In the genomic region with DNA sequence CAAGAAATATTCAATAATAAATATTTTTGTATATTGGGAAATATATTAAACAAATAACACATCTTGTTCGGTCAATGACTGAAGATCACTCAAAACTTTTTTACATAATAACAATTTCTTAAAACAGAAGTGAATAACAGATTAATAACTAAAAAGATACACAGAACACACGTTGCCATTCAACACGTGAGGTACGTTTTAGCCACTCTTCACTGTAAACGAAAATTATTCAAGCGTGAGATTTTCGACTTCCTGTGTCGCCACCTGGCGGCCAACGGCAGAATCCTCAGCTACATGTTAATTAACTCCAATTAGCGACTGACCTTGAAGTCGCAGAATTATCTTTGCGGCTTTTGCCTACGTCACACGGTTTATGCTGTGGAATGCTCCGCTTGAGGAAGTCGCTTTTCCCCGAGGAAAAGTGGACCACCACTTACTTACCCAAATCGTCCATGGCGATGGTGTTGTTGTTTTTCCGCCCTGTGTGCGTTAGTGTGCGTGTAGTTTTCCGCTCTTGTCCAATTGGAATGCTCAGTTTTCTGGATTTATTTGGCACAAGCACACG, we compare ENCODE assay signal across 1 fruit fly cellular context.
TF ChIP-seq lines count a peak whose summit lies in the region.

No protein-coding gene starts in this region.

TF ChIP-seq in whole organism, embryonic, 481 proteins besides CTCF, POLR2A, EP300 and RAD21 (continued from another document and continues in another):
- TF ChIP-seq CG16813 (GFP tag; IDR thresholded peaks at IDR 0.05; lab: Robert Waterston, UW; ENCODE audit: partially characterized antibody) (no peak), chn (GFP tag; optimal IDR thresholded peaks at IDR 0.05; lab: Kevin White, UChicago) (peak; percentile 37), zf30C (GFP tag; optimal IDR thresholded peaks at IDR 0.05; lab: Kevin White, UChicago) (no peak), CG17328 (GFP tag; IDR thresholded peaks at IDR 0.05; lab: Robert Waterston, UW) (peak; percentile 79), gfzf (GFP tag; optimal IDR thresholded peaks at IDR 0.05; lab: Kevin White, UChicago) (no peak), CG12391 (tag; optimal IDR thresholded peaks at IDR 0.05; lab: Kevin White, UChicago) (peak; percentile 74), CkIIα-i1 (GFP tag; IDR thresholded peaks at IDR 0.05; lab: Robert Waterston, UW) (no peak), H15 (GFP tag; IDR thresholded peaks at IDR 0.05; lab: Robert Waterston, UW) (peak; percentile 38; the same call in 1 of the 3 replicates), btn (GFP tag; optimal IDR thresholded peaks at IDR 0.05; lab: Kevin White, UChicago) (peak; percentile 3), dpn (GFP tag; optimal IDR thresholded peaks at IDR 0.05; lab: Kevin White, UChicago) (peak; percentile 58 to 64), jigr1 (GFP tag; IDR thresholded peaks at IDR 0.05; lab: Robert Waterston, UW) (no peak), unc-4 (GFP tag; IDR thresholded peaks at IDR 0.05; lab: Robert Waterston, UW; ENCODE audit: partially characterized antibody) (no peak), NK7.1 (GFP tag; optimal IDR thresholded peaks at IDR 0.05; lab: Kevin White, UChicago) (no peak), CG5180 (GFP tag; optimal IDR thresholded peaks at IDR 0.05; lab: Kevin White, UChicago) (peak; percentile 44), crc (GFP tag; optimal IDR thresholded peaks at IDR 0.05; lab: Kevin White, UChicago) (peak; percentile 19), CG17912 (GFP tag; optimal IDR thresholded peaks at IDR 0.05; lab: Kevin White, UChicago) (peak; percentile 73), wor (GFP tag; IDR thresholded peaks at IDR 0.05; lab: Robert Waterston, UW) (no peak), corto (GFP tag; optimal IDR thresholded peaks at IDR 0.05; lab: Kevin White, UChicago) (peak; percentile 11), CG4854 (GFP tag; optimal IDR thresholded peaks at IDR 0.05; lab: Kevin White, UChicago) (peak; percentile 45), CG2120 (GFP tag; optimal IDR thresholded peaks at IDR 0.05; lab: Kevin White, UChicago) (peak; percentile 69), CG3847 (GFP tag; IDR thresholded peaks at IDR 0.05; lab: Robert Waterston, UW) (peak; percentile 43), CG13424 (tag; optimal IDR thresholded peaks at IDR 0.05; lab: Kevin White, UChicago) (peak; percentile 74), grau (tag; optimal IDR thresholded peaks at IDR 0.05; lab: Kevin White, UChicago) (peak; percentile 97), CG8765 (GFP tag; IDR thresholded peaks at IDR 0.05; lab: Robert Waterston, UW) (peak; percentile 20; the same call in 1 of the 2 replicates), CG10565 (GFP tag; optimal IDR thresholded peaks at IDR 0.05; lab: Kevin White, UChicago) (peak; percentile 20), ATbp (GFP tag; optimal IDR thresholded peaks at IDR 0.05; lab: Kevin White, UChicago) (peak; percentile 60), Bgb (GFP tag; IDR thresholded peaks at IDR 0.05; lab: Robert Waterston, UW; ENCODE audit: partially characterized antibody) (peak; percentile 6; the same call in 1 of the 2 replicates), Camta (GFP tag; optimal IDR thresholded peaks at IDR 0.05; lab: Kevin White, UChicago) (peak; percentile 52), CG16779 (GFP tag; IDR thresholded peaks at IDR 0.05; lab: Robert Waterston, UW) (no peak), tgo (GFP tag; IDR thresholded peaks at IDR 0.05; lab: Robert Waterston, UW) (peak; percentile 69), Trl (optimal IDR thresholded peaks at IDR 0.05; lab: Kevin White, UChicago) (no peak), Trl (GFP tag; optimal IDR thresholded peaks at IDR 0.05; lab: Kevin White, UChicago) (peak; percentile 52), hb (GFP tag; IDR thresholded peaks at IDR 0.05; lab: Robert Waterston, UW; ENCODE audit: partially characterized antibody) (no peak), Dp (GFP tag; optimal IDR thresholded peaks at IDR 0.05; lab: Kevin White, UChicago) (no peak), CG10366 (GFP tag; IDR thresholded peaks at IDR 0.05; lab: Robert Waterston, UW) (peak; percentile 53), CG3407 (GFP tag; optimal IDR thresholded peaks at IDR 0.05; lab: Kevin White, UChicago) (peak; percentile 30), CoRest (tag; optimal IDR thresholded peaks at IDR 0.05; lab: Kevin White, UChicago) (peak; percentile 76), Kr (GFP tag; optimal IDR thresholded peaks at IDR 0.05; lab: Kevin White, UChicago) (no peak), otp (GFP tag; IDR thresholded peaks at IDR 0.05; lab: Robert Waterston, UW) (peak; percentile 94), sima (GFP tag; optimal IDR thresholded peaks at IDR 0.05; lab: Kevin White, UChicago) (no peak), lov (optimal IDR thresholded peaks at IDR 0.05; lab: Kevin White, UChicago) (no peak), lov (GFP tag; IDR thresholded peaks at IDR 0.05; lab: Robert Waterston, UW) (peak; percentile 72; the same call in 2 of the 3 replicates), caup (GFP tag; optimal IDR thresholded peaks at IDR 0.05; lab: Kevin White, UChicago; ENCODE audit: severe bottlenecking) (peak; percentile 50), fd64A (GFP tag; optimal IDR thresholded peaks at IDR 0.05; lab: Kevin White, UChicago) (no peak), Lim3 (GFP tag; IDR thresholded peaks at IDR 0.05; lab: Robert Waterston, UW) (0 out of 2 replicates have a peak, but pooled peaks have one; percentile 8), wek (GFP tag; optimal IDR thresholded peaks at IDR 0.05; lab: Kevin White, UChicago) (no peak), CG14860 (GFP tag; IDR thresholded peaks at IDR 0.05; lab: Robert Waterston, UW; ENCODE audit: partially characterized antibody) (no peak), CG7372 (GFP tag; IDR thresholded peaks at IDR 0.05; lab: Robert Waterston, UW) (peak; percentile 30; the same call in 1 of the 2 replicates), hbn (GFP tag; IDR thresholded peaks at IDR 0.05; lab: Robert Waterston, UW; ENCODE audit: partially characterized antibody) (no peak), jumu (GFP tag; optimal IDR thresholded peaks at IDR 0.05; lab: Kevin White, UChicago) (peak; percentile 13), CG14050 (GFP tag; IDR thresholded peaks at IDR 0.05; lab: Robert Waterston, UW) (peak; percentile 62; the same call in 2 of the 3 replicates), dimm (GFP tag; IDR thresholded peaks at IDR 0.05; lab: Robert Waterston, UW) (no peak), Scr (GFP tag; IDR thresholded peaks at IDR 0.05; lab: Robert Waterston, UW; ENCODE audit: partially characterized antibody) (no peak), Optix (GFP tag; IDR thresholded peaks at IDR 0.05; lab: Robert Waterston, UW) (0 out of 3 replicates have a peak, but pooled peaks have one; percentile 7), CG5245 (GFP tag; optimal IDR thresholded peaks at IDR 0.05; lab: Kevin White, UChicago) (peak; percentile 55), Spps (tag; optimal IDR thresholded peaks at IDR 0.05; lab: Kevin White, UChicago) (no peak), luna (GFP tag; optimal IDR thresholded peaks at IDR 0.05; lab: Kevin White, UChicago) (no peak), seq (GFP tag; IDR thresholded peaks at IDR 0.05; lab: Robert Waterston, UW) (peak; percentile 62; the same call in 1 of the 2 replicates), CG8478 (optimal IDR thresholded peaks at IDR 0.05; lab: Kevin White, UChicago) (no peak), CG11398 (GFP tag; optimal IDR thresholded peaks at IDR 0.05; lab: Kevin White, UChicago) (no peak), D19B (GFP tag; optimal IDR thresholded peaks at IDR 0.05; lab: Kevin White, UChicago) (peak; percentile 38), CG4707 (GFP tag; optimal IDR thresholded peaks at IDR 0.05; lab: Kevin White, UChicago) (peak; percentile 2), cwo (GFP tag; optimal IDR thresholded peaks at IDR 0.05; lab: Kevin White, UChicago) (peak; percentile 72), ase (GFP tag; IDR thresholded peaks at IDR 0.05; lab: Robert Waterston, UW) (peak; percentile 75; the same call in 2 of the 3 replicates), CG1233 (GFP tag; optimal IDR thresholded peaks at IDR 0.05; lab: Kevin White, UChicago) (peak; percentile 53), Sox100B (GFP tag; optimal IDR thresholded peaks at IDR 0.05; lab: Kevin White, UChicago) (peak; percentile 55), trh (GFP tag; optimal IDR thresholded peaks at IDR 0.05; lab: Kevin White, UChicago) (peak; percentile 13), CG17359 (tag; optimal IDR thresholded peaks at IDR 0.05; lab: Kevin White, UChicago) (peak; percentile 69), cas (GFP tag; IDR thresholded peaks at IDR 0.05; lab: Robert Waterston, UW) (no peak), CG12155 (GFP tag; optimal IDR thresholded peaks at IDR 0.05; lab: Kevin White, UChicago) (peak; percentile 44), ash1 (GFP tag; optimal IDR thresholded peaks at IDR 0.05; lab: Kevin White, UChicago) (no peak), twi (tag; optimal IDR thresholded peaks at IDR 0.05; lab: Kevin White, UChicago) (peak; percentile 45), Oaz (GFP tag; IDR thresholded peaks at IDR 0.05; lab: Robert Waterston, UW) (peak; percentile 23; the same call in 1 of the 2 replicates), Sry-δ (GFP tag; optimal IDR thresholded peaks at IDR 0.05; lab: Kevin White, UChicago) (no peak), Side (GFP tag; optimal IDR thresholded peaks at IDR 0.05; lab: Kevin White, UChicago) (peak; percentile 55), Doc2 (GFP tag; IDR thresholded peaks at IDR 0.05; lab: Robert Waterston, UW) (no peak), mirr (GFP tag; optimal IDR thresholded peaks at IDR 0.05; lab: Kevin White, UChicago) (peak; percentile 70), CG18262 (tag; optimal IDR thresholded peaks at IDR 0.05; lab: Kevin White, UChicago) (peak; percentile 80), Opbp (GFP tag; IDR thresholded peaks at IDR 0.05; lab: Robert Waterston, UW; ENCODE audit: partially characterized antibody) (no peak), tll (GFP tag; optimal IDR thresholded peaks at IDR 0.05; lab: Kevin White, UChicago) (peak; percentile 19 to 91), dmrt99B (tag; optimal IDR thresholded peaks at IDR 0.05; lab: Kevin White, UChicago) (peak; percentile 78), sob (GFP tag; IDR thresholded peaks at IDR 0.05; lab: Robert Waterston, UW) (peak; percentile 65), Atf3 (GFP tag; optimal IDR thresholded peaks at IDR 0.05; lab: Kevin White, UChicago) (peak; percentile 25), H2.0 (GFP tag; IDR thresholded peaks at IDR 0.05; lab: Robert Waterston, UW) (peak; percentile 71), ssp (GFP tag; IDR thresholded peaks at IDR 0.05; lab: Robert Waterston, UW) (peak; percentile 27; the same call in 1 of the 2 replicates), CG7556 (GFP tag; optimal IDR thresholded peaks at IDR 0.05; lab: Kevin White, UChicago) (peak; percentile 66), CG16815 (GFP tag; optimal IDR thresholded peaks at IDR 0.05; lab: Kevin White, UChicago) (peak; percentile 53), Hr78 (GFP tag; optimal IDR thresholded peaks at IDR 0.05; lab: Kevin White, UChicago) (peak in 1 of 2 experiments; percentile 66), ttk (GFP tag; IDR thresholded peaks at IDR 0.05; lab: Robert Waterston, UW) (peak; percentile 38; the same call in 1 of the 2 replicates), nerfin-2 (GFP tag; IDR thresholded peaks at IDR 0.05; lab: Robert Waterston, UW; ENCODE audit: partially characterized antibody) (no peak), pfk (GFP tag; optimal IDR thresholded peaks at IDR 0.05; lab: Kevin White, UChicago) (no peak), CG11695 (GFP tag; IDR thresholded peaks at IDR 0.05; lab: Robert Waterston, UW) (peak; percentile 54; the same call in 1 of the 3 replicates), CG8290 (GFP tag; optimal IDR thresholded peaks at IDR 0.05; lab: Kevin White, UChicago) (peak; percentile 63), CG8290 (tag; optimal IDR thresholded peaks at IDR 0.05; lab: Kevin White, UChicago) (peak in 1 of 2 experiments; percentile 66), HLH3B (GFP tag; IDR thresholded peaks at IDR 0.05; lab: Robert Waterston, UW) (peak; percentile 70), knrl (GFP tag; IDR thresholded peaks at IDR 0.05; lab: Robert Waterston, UW; ENCODE audit: partially characterized antibody) (no peak), CG9932 (GFP tag; IDR thresholded peaks at IDR 0.05; lab: Robert Waterston, UW) (peak; percentile 67), CG17568 (GFP tag; optimal IDR thresholded peaks at IDR 0.05; lab: Kevin White, UChicago) (peak; percentile 59), vnd (GFP tag; IDR thresholded peaks at IDR 0.05; lab: Robert Waterston, UW; ENCODE audit: partially characterized antibody) (no peak), CG17186 (GFP tag; optimal IDR thresholded peaks at IDR 0.05; lab: Kevin White, UChicago) (no peak), Dfd (GFP tag; optimal IDR thresholded peaks at IDR 0.05; lab: Kevin White, UChicago) (no peak), ems (GFP tag; optimal IDR thresholded peaks at IDR 0.05; lab: Kevin White, UChicago) (no peak), CG10979 (tag; optimal IDR thresholded peaks at IDR 0.05; lab: Kevin White, UChicago) (peak; percentile 75), CG2889 (GFP tag; IDR thresholded peaks at IDR 0.05; lab: Robert Waterston, UW) (no peak), HHEX (GFP tag; optimal IDR thresholded peaks at IDR 0.05; lab: Kevin White, UChicago) (peak; percentile 76), CG15601 (tag; optimal IDR thresholded peaks at IDR 0.05; lab: Kevin White, UChicago) (peak; percentile 18), Usf (GFP tag; optimal IDR thresholded peaks at IDR 0.05; lab: Kevin White, UChicago) (peak; percentile 39), Fer2 (tag; optimal IDR thresholded peaks at IDR 0.05; lab: Kevin White, UChicago) (peak; percentile 32), Abd-B (GFP tag; optimal IDR thresholded peaks at IDR 0.05; lab: Kevin White, UChicago) (peak; percentile 39), Jarid2 (GFP tag; optimal IDR thresholded peaks at IDR 0.05; lab: Kevin White, UChicago) (peak; percentile 22), yki (optimal IDR thresholded peaks at IDR 0.05; lab: Kevin White, UChicago) (no peak), insv (GFP tag; optimal IDR thresholded peaks at IDR 0.05; lab: Kevin White, UChicago) (peak; percentile 87 to 93), Gug (GFP tag; IDR thresholded peaks at IDR 0.05; lab: Robert Waterston, UW) (peak; percentile 76), CG12219 (GFP tag; optimal IDR thresholded peaks at IDR 0.05; lab: Kevin White, UChicago) (peak; percentile 47), CG10209 (GFP tag; optimal IDR thresholded peaks at IDR 0.05; lab: Kevin White, UChicago) (peak; percentile 57), CG13894 (tag; optimal IDR thresholded peaks at IDR 0.05; lab: Kevin White, UChicago) (peak; percentile 38), run (tag; optimal IDR thresholded peaks at IDR 0.05; lab: Kevin White, UChicago) (peak; percentile 6), ato (GFP tag; IDR thresholded peaks at IDR 0.05; lab: Robert Waterston, UW; ENCODE audit: partially characterized antibody) (no peak), CG9215 (GFP tag; IDR thresholded peaks at IDR 0.05; lab: Robert Waterston, UW) (peak; percentile 54; the same call in 1 of the 2 replicates), Hmx (GFP tag; optimal IDR thresholded peaks at IDR 0.05; lab: Kevin White, UChicago) (peak; percentile 29), kni (GFP tag; optimal IDR thresholded peaks at IDR 0.05; lab: Kevin White, UChicago) (peak; percentile 86)
